Worm (Caenorhabditis elegans) whole organism, L4/young adult: ENCODE measurements around the gene pgl-3.

ENCODE experiments used
- W03F9.2 ChIP-seq: fragments of 150-350 bp; optimal IDR thresholded peaks from 2 replicates; lab custom pipeline; 2014; ENCODE audit warnings: missing biosample characterization, missing genetic modification characterization
- dao-5 ChIP-seq: sonication (generic microtip); optimal IDR thresholded peaks from 2 replicates; lab custom pipeline; 2016; ENCODE audit warnings: missing genotype, missing genetic modification characterization, moderate library complexity, missing compliant biosample characterization
- him-1 ChIP-seq: sonication (generic microtip); optimal IDR thresholded peaks from 2 replicates; lab custom pipeline; 2016; ENCODE audit warnings: missing genotype, missing genetic modification reagents, missing genetic modification characterization, missing compliant biosample characterization

DNA sequence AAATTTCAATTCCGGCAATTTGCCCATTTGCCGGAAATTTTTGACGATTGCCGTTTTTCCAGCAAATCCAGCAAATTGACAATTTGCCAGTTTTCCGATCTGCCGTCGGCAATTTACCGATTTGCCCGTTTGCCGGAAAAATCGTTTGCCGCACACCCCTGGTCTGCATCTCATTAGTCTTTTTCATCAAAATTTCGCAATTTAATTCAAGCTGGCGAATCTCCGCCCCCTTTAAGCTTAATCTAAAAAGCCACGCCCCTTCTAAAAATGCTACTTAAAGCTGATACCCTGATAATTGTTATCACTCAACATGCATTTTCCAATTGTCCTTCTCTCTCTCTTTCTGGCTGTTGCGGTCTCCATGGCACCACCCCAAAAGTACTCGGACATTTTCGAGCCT, 27.5 kb downstream of the pgl-3 start, which contains the start of gene Y60C6A.1:
- TF ChIP-seq him-1 (tag; lab: Kevin White, UChicago) (no peak), W03F9.2 (tag; lab: Kevin White, UChicago) (no peak), dao-5 (no peak)
